Worm (Caenorhabditis elegans) whole organism, L3 larva: ENCODE measurements around the gene F25D1.5.

Experiments
- R02D3.7 ChIP-seq: fragments of 150-350 bp; optimal IDR thresholded peaks from 2 replicates; lab custom pipeline; 2014; ENCODE audit warnings: missing biosample characterization, missing genetic modification characterization
- ama-1 ChIP-seq: fragments of 150-350 bp; optimal IDR thresholded peaks from 2 replicates; lab custom pipeline; 2018
- daf-12 ChIP-seq: fragments of 150-350 bp; optimal IDR thresholded peaks from 2 replicates; lab custom pipeline; 2014; ENCODE audit warnings: missing biosample characterization, missing genetic modification reagents, missing genetic modification characterization
- elt-1 ChIP-seq: fragments of 150-350 bp; optimal IDR thresholded peaks from 2 replicates; lab custom pipeline; 2014; ENCODE audit warnings: missing biosample characterization, missing genetic modification characterization
- mdl-1 ChIP-seq: fragments of 150-350 bp; optimal IDR thresholded peaks from 2 replicates; lab custom pipeline; 2014; ENCODE audit warnings: missing biosample characterization, missing genetic modification characterization
- nhr-11 ChIP-seq: fragments of 150-350 bp; optimal IDR thresholded peaks from 2 replicates; lab custom pipeline; 2014; ENCODE audit warnings: missing biosample characterization, missing genetic modification characterization
- nhr-25 ChIP-seq: sonication (generic microtip); optimal IDR thresholded peaks from 2 replicates; lab custom pipeline; 2017; ENCODE audit warnings: missing biosample characterization, missing genetic modification characterization
- nhr-28 ChIP-seq: fragments of 150-350 bp; optimal IDR thresholded peaks from 2 replicates; lab custom pipeline; 2014; ENCODE audit warnings: missing biosample characterization, missing genetic modification characterization
- nhr-77 ChIP-seq: fragments of 150-350 bp; optimal IDR thresholded peaks from 2 replicates; lab custom pipeline; 2014; ENCODE audit warnings: missing biosample characterization, missing genetic modification characterization
- tbx-2 ChIP-seq: sonication (generic microtip); optimal IDR thresholded peaks from 2 replicates; lab custom pipeline; 2016; ENCODE audit warnings: mild to moderate bottlenecking, missing genetic modification characterization, missing compliant biosample characterization

ce11 chrV:10514271-10514670 is 32.3 kb downstream of the F25D1.5 start, which contains the start of gene dmsr-8:
- TF ChIP-seq R02D3.7 (tag; lab: Kevin White, UChicago): no peak
- no peak for TF ChIP-seq tbx-2 (tag; lab: Kevin White, UChicago)
- no peak for TF ChIP-seq nhr-25 (tag; lab: Kevin White, UChicago)
- TF ChIP-seq nhr-77: no peak
- TF ChIP-seq daf-12 (tag; lab: Kevin White, UChicago): no peak
- TF ChIP-seq ama-1 (lab: Kevin White, UChicago): no peak
- TF ChIP-seq mdl-1: no peak
- TF ChIP-seq elt-1 (tag; lab: Kevin White, UChicago): no peak
- TF ChIP-seq nhr-28 (tag; lab: Kevin White, UChicago): no peak
- no peak for TF ChIP-seq nhr-11 (tag; lab: Kevin White, UChicago)
